Fruit fly (Drosophila melanogaster) whole organism, embryonic: Measurements from ENCODE around the gene alpha-PheRS.

Experiments
- Atf3 ChIP-seq: fragments of 200-800 bp; sonication (Bioruptor generic); optimal IDR thresholded peaks from 3 replicates; lab custom pipeline; 2016; ENCODE audit warnings: missing biosample characterization, missing genetic modification characterization
- BEAF-32 ChIP-seq: fragments of 200-800 bp; sonication (Bioruptor generic); optimal IDR thresholded peaks from 3 replicates; lab custom pipeline; 2017; ENCODE audit warnings: missing biosample characterization, missing genetic modification characterization, mild to moderate bottlenecking, moderate library complexity, missing genetic modification reagents
- BtbVII ChIP-seq: fragments of 200-800 bp; sonication (Bioruptor generic); optimal IDR thresholded peaks from 3 replicates; lab custom pipeline; 2017; ENCODE audit warnings: missing biosample characterization, mild to moderate bottlenecking, missing genetic modification characterization
- C15 ChIP-seq: fragments of 200-800 bp; sonication (Bioruptor generic); IDR thresholded peaks from 3 replicates; pipeline ENCODE4 v1.3.6; 2022; ENCODE audit warnings: missing biosample characterization, missing genetic modification characterization
- CG10147 ChIP-seq: fragments of 200-800 bp; sonication (Bioruptor generic); optimal IDR thresholded peaks from 2 replicates; lab custom pipeline; 2019; ENCODE audit warnings: missing biosample characterization, mild to moderate bottlenecking, missing genetic modification characterization, moderate library complexity
- CG10543 ChIP-seq: fragments of 200-800 bp; sonication (Bioruptor generic); optimal IDR thresholded peaks from 3 replicates; lab custom pipeline; 2017; ENCODE audit warnings: missing biosample characterization, mild to moderate bottlenecking, missing genetic modification characterization, moderate library complexity
- CG12104 ChIP-seq: fragments of 200-800 bp; sonication (Bioruptor generic); optimal IDR thresholded peaks from 3 replicates; lab custom pipeline; 2016; ENCODE audit warnings: missing biosample characterization, missing genetic modification characterization
- CG12236 ChIP-seq: fragments of 200-800 bp; sonication (Bioruptor generic); optimal IDR thresholded peaks from 2 replicates; lab custom pipeline; 2016; ENCODE audit warnings: missing biosample characterization, missing genetic modification characterization
- CG15269 ChIP-seq: fragments of 200-800 bp; sonication (Bioruptor generic); optimal IDR thresholded peaks from 2 replicates; lab custom pipeline; 2018; ENCODE audit warnings: missing biosample characterization, mild to moderate bottlenecking, missing genetic modification characterization, moderate library complexity
- CG15601 ChIP-seq: fragments of 200-800 bp; sonication (Bioruptor generic); optimal IDR thresholded peaks from 3 replicates; lab custom pipeline; 2019; ENCODE audit warnings: missing biosample characterization, mild to moderate bottlenecking, missing genetic modification characterization, moderate library complexity
- CG16779 ChIP-seq: fragments of 200-800 bp; sonication (Bioruptor generic); IDR thresholded peaks from 2 replicates; pipeline ENCODE4 v1.3.6; 2022; ENCODE audit warnings: missing biosample characterization, missing genetic modification characterization
- CG16813 ChIP-seq: fragments of 200-800 bp; sonication (Bioruptor generic); IDR thresholded peaks from 3 replicates; pipeline ENCODE4 v1.3.6; 2022; ENCODE audit warnings: missing biosample characterization, missing genetic modification characterization; ENCODE audit not compliant: partially characterized antibody
- CG1792 ChIP-seq: fragments of 200-800 bp; sonication (Bioruptor generic); optimal IDR thresholded peaks from 2 replicates; lab custom pipeline; 2016; ENCODE audit warnings: missing biosample characterization, missing genetic modification characterization
- CG18476 ChIP-seq: fragments of 200-800 bp; sonication (Bioruptor generic); optimal IDR thresholded peaks from 2 replicates; lab custom pipeline; 2016; ENCODE audit warnings: missing biosample characterization, mild to moderate bottlenecking, missing genetic modification characterization
- CG18619 ChIP-seq: fragments of 200-800 bp; sonication (Bioruptor generic); optimal IDR thresholded peaks from 3 replicates; lab custom pipeline; 2017; ENCODE audit warnings: missing biosample characterization, mild to moderate bottlenecking, missing genetic modification characterization
- CG2116 ChIP-seq: fragments of 200-800 bp; sonication (Bioruptor generic); optimal IDR thresholded peaks from 3 replicates; lab custom pipeline; 2018; ENCODE audit warnings: missing biosample characterization, mild to moderate bottlenecking, missing genetic modification characterization
- CG31441 ChIP-seq: fragments of 200-800 bp; sonication (Bioruptor generic); IDR thresholded peaks from 2 replicates; pipeline ENCODE4 v1.3.6; 2022; ENCODE audit warnings: missing biosample characterization, missing genetic modification characterization
- CG32772 ChIP-seq: fragments of 200-800 bp; sonication (Bioruptor generic); IDR thresholded peaks from 2 replicates; pipeline ENCODE4 v1.3.6; 2022; ENCODE audit warnings: missing biosample characterization, missing genetic modification characterization
- CG3281 ChIP-seq: fragments of 200-800 bp; sonication (Bioruptor generic); optimal IDR thresholded peaks from 3 replicates; lab custom pipeline; 2017; ENCODE audit warnings: missing biosample characterization, mild to moderate bottlenecking, missing genetic modification characterization
- CG5953 ChIP-seq: fragments of 200-800 bp; sonication (Bioruptor generic); IDR thresholded peaks from 2 replicates; pipeline ENCODE4 v1.3.6; 2022; ENCODE audit warnings: missing biosample characterization, missing genetic modification characterization
- CG6654 ChIP-seq: fragments of 200-800 bp; sonication (Bioruptor generic); optimal IDR thresholded peaks from 2 replicates; lab custom pipeline; 2017; ENCODE audit warnings: missing biosample characterization, mild to moderate bottlenecking, missing genetic modification characterization
- CG7745 ChIP-seq: fragments of 200-800 bp; sonication (Bioruptor generic); optimal IDR thresholded peaks from 2 replicates; lab custom pipeline; 2018; ENCODE audit warnings: missing biosample characterization, mild to moderate bottlenecking, missing genetic modification characterization, moderate library complexity
- CG8281 ChIP-seq: fragments of 200-800 bp; sonication (Bioruptor generic); optimal IDR thresholded peaks from 2 replicates; lab custom pipeline; 2018; ENCODE audit warnings: missing biosample characterization, mild to moderate bottlenecking, missing genetic modification characterization, moderate library complexity
- CG8944 ChIP-seq: fragments of 200-800 bp; sonication (Bioruptor generic); optimal IDR thresholded peaks from 3 replicates; lab custom pipeline; 2016; ENCODE audit warnings: missing biosample characterization, missing genetic modification characterization
- CG9727 ChIP-seq: fragments of 200-800 bp; sonication (Bioruptor generic); optimal IDR thresholded peaks from 3 replicates; lab custom pipeline; 2017; ENCODE audit warnings: missing biosample characterization, mild to moderate bottlenecking, missing genetic modification characterization
- Dref ChIP-seq: fragments of 200-800 bp; sonication (Bioruptor generic); IDR thresholded peaks from 2 replicates; pipeline ENCODE4 v1.3.6; 2022; ENCODE audit warnings: missing biosample characterization, missing genetic modification characterization
- Fer3 ChIP-seq: fragments of 200-800 bp; sonication (Bioruptor generic); optimal IDR thresholded peaks from 2 replicates; lab custom pipeline; 2018; ENCODE audit warnings: missing biosample characterization, mild to moderate bottlenecking, missing genetic modification characterization, moderate library complexity
- Gug ChIP-seq: fragments of 200-800 bp; sonication (Bioruptor generic); IDR thresholded peaks from 4 replicates; pipeline ENCODE4 v1.3.6; 2022; ENCODE audit warnings: missing biosample characterization, missing genetic modification characterization
- Hand ChIP-seq: fragments of 200-800 bp; sonication (Bioruptor generic); optimal IDR thresholded peaks from 2 replicates; lab custom pipeline; 2017; ENCODE audit warnings: mild to moderate bottlenecking, missing biosample characterization, missing genetic modification reagents, missing genetic modification characterization
- Lhr ChIP-seq: fragments of 200-800 bp; sonication (Bioruptor generic); optimal IDR thresholded peaks from 3 replicates; lab custom pipeline; 2017; ENCODE audit warnings: mild to moderate bottlenecking, missing biosample characterization, missing genetic modification reagents, missing genetic modification characterization
- Myb ChIP-seq: fragments of 200-800 bp; sonication (Bioruptor generic); optimal IDR thresholded peaks from 2 replicates; lab custom pipeline; 2016; ENCODE audit warnings: missing biosample characterization, missing genetic modification characterization
- Optix ChIP-seq: fragments of 200-800 bp; sonication (Bioruptor generic); IDR thresholded peaks from 3 replicates; pipeline ENCODE4 v1.3.6; 2022; ENCODE audit warnings: missing biosample characterization, missing genetic modification characterization
- Sox100B ChIP-seq: fragments of 200-800 bp; sonication (Bioruptor generic); optimal IDR thresholded peaks from 3 replicates; lab custom pipeline; 2018; ENCODE audit warnings: missing biosample characterization, mild to moderate bottlenecking, missing genetic modification characterization
- cg ChIP-seq: fragments of 200-800 bp; sonication (Bioruptor generic); optimal IDR thresholded peaks from 3 replicates; lab custom pipeline; 2019; ENCODE audit warnings: missing biosample characterization, mild to moderate bottlenecking, missing genetic modification characterization, moderate library complexity
- dmrt99B ChIP-seq: fragments of 200-800 bp; sonication (Bioruptor generic); optimal IDR thresholded peaks from 2 replicates; lab custom pipeline; 2018; ENCODE audit warnings: missing biosample characterization, mild to moderate bottlenecking, missing genetic modification characterization, moderate library complexity
- dysf ChIP-seq: fragments of 200-800 bp; sonication (Bioruptor generic); IDR thresholded peaks from 3 replicates; pipeline ENCODE4 v1.3.6; 2022; ENCODE audit warnings: missing biosample characterization, missing genetic modification characterization
- gfzf ChIP-seq: fragments of 200-800 bp; sonication (Bioruptor generic); optimal IDR thresholded peaks from 2 replicates; lab custom pipeline; 2016; ENCODE audit warnings: missing biosample characterization, mild to moderate bottlenecking, missing genetic modification characterization, moderate library complexity
- kay ChIP-seq: fragments of 200-800 bp; sonication (Bioruptor generic); optimal IDR thresholded peaks from 2 replicates; lab custom pipeline; 2016; ENCODE audit warnings: missing biosample characterization, missing genetic modification characterization
- klu ChIP-seq: fragments of 200-800 bp; sonication (Bioruptor generic); IDR thresholded peaks from 2 replicates; pipeline ENCODE4 v1.3.6; 2022; ENCODE audit warnings: missing biosample characterization, missing genetic modification characterization
- lola ChIP-seq, 3 experiments: fragments of >200 bp in 2 of 3; fragments of 200-800 bp in 1 of 3; sonication (Bioruptor generic) in 1 of 3; optimal IDR thresholded peaks; 2 replicates each; lab custom pipeline; 2017 to 2019; ENCODE audit warnings: missing biosample characterization in 3 of 3, missing genetic modification characterization in 3 of 3, mild to moderate bottlenecking in 1 of 3, moderate library complexity in 1 of 3
- mam ChIP-seq: fragments of 200-800 bp; sonication (Bioruptor generic); optimal IDR thresholded peaks from 3 replicates; lab custom pipeline; 2016; ENCODE audit warnings: missing biosample characterization, missing genetic modification characterization
- nerfin-2 ChIP-seq: fragments of 200-800 bp; sonication (Bioruptor generic); IDR thresholded peaks from 2 replicates; pipeline ENCODE4 v1.3.6; 2022; ENCODE audit warnings: missing biosample characterization, missing genetic modification characterization; ENCODE audit not compliant: partially characterized antibody
- pan ChIP-seq, 4 experiments: fragments of >200 bp in 3 of 4; fragments of 200-800 bp in 1 of 4; sonication (Bioruptor generic) in 1 of 4; optimal IDR thresholded peaks in 3 of 4; IDR thresholded peaks in 1 of 4; 2 replicates each; pipeline versions ENCODE4 v1.3.6 to Lab custom; 2017 to 2022; ENCODE audit warnings: missing biosample characterization in 2 of 4, missing genetic modification characterization in 2 of 4, mixed read lengths in 1 of 4
- pita ChIP-seq: fragments of 200-800 bp; sonication (Bioruptor generic); optimal IDR thresholded peaks from 2 replicates; lab custom pipeline; 2017; ENCODE audit warnings: missing biosample characterization, mild to moderate bottlenecking, missing genetic modification characterization
- rib ChIP-seq: fragments of 200-800 bp; sonication (Bioruptor generic); IDR thresholded peaks from 2 replicates; pipeline ENCODE4 v1.3.6; 2022; ENCODE audit warnings: missing biosample characterization, missing genetic modification characterization
- seq ChIP-seq: fragments of 200-800 bp; sonication (Bioruptor generic); IDR thresholded peaks from 2 replicates; pipeline ENCODE4 v1.3.6; 2022; ENCODE audit warnings: missing biosample characterization, missing genetic modification characterization
- sisA ChIP-seq: fragments of 200-800 bp; sonication (Bioruptor generic); IDR thresholded peaks from 2 replicates; pipeline ENCODE4 v1.3.6; 2022; ENCODE audit warnings: missing biosample characterization, missing genetic modification characterization
- zf30C ChIP-seq: fragments of 200-800 bp; sonication (Bioruptor generic); optimal IDR thresholded peaks from 3 replicates; lab custom pipeline; 2018; ENCODE audit warnings: missing biosample characterization, mild to moderate bottlenecking, missing genetic modification characterization

Gene alpha-PheRS

dm6 chrX:8101479-8102198 is 43.8 kb downstream of the alpha-PheRS start, which contains the start of gene CG2258 (continued):
- peak; percentile 77 for TF ChIP-seq CG15601 (tag; lab: Kevin White, UChicago)
- TF ChIP-seq C15 = peak; percentile 66; the same call in 1 of the 3 replicates
- TF ChIP-seq CG18476 = peak; percentile 70
- TF ChIP-seq Fer3 (tag; lab: Kevin White, UChicago) = peak; percentile 91
- TF ChIP-seq CG7745 (tag; lab: Kevin White, UChicago) = no peak
- TF ChIP-seq kay (GFP tag; lab: Kevin White, UChicago) = no peak
- TF ChIP-seq pan (optimal IDR thresholded peaks at IDR 0.05; lab: Kevin White, UChicago) = no peak
- peak in 1 of 2 experiments; percentile 91 for TF ChIP-seq pan (GFP tag; optimal IDR thresholded peaks at IDR 0.05 in 1 of 2, IDR thresholded peaks at IDR 0.05 in 1 of 2)
- TF ChIP-seq CG1792 (GFP tag; lab: Kevin White, UChicago) = peak; percentile 62
- TF ChIP-seq nerfin-2 (GFP tag; lab: Robert Waterston, UW) = no peak
- peak; percentile 45 for TF ChIP-seq Atf3 (GFP tag; lab: Kevin White, UChicago)
- peak; percentile 66 for TF ChIP-seq CG18619 (GFP tag; lab: Kevin White, UChicago)
- TF ChIP-seq CG16813 = no peak
- TF ChIP-seq lola (GFP tag; optimal IDR thresholded peaks at IDR 0.05; lab: Kevin White, UChicago) = peak in 1 of 3 experiments; percentile 58
- TF ChIP-seq CG10147 (GFP tag; lab: Kevin White, UChicago) = peak; percentile 75
- peak; percentile 55; the same call in 1 of the 2 replicates for TF ChIP-seq rib (GFP tag; lab: Robert Waterston, UW)
- TF ChIP-seq Dref (GFP tag; lab: Robert Waterston, UW) = peak; percentile 72
- peak; percentile 60 for TF ChIP-seq CG12104 (GFP tag; lab: Kevin White, UChicago)
- TF ChIP-seq CG10543 (GFP tag; lab: Kevin White, UChicago) = peak; percentile 81
- TF ChIP-seq sisA (GFP tag; lab: Robert Waterston, UW) = peak; percentile 89
- peak; percentile 93 for TF ChIP-seq dysf (GFP tag; lab: Robert Waterston, UW)
- peak; percentile 68 for TF ChIP-seq klu (GFP tag; lab: Robert Waterston, UW)
- peak; percentile 94 for TF ChIP-seq dmrt99B (tag; lab: Kevin White, UChicago)
- TF ChIP-seq CG32772 (GFP tag; lab: Robert Waterston, UW) = peak; percentile 89
- no peak for TF ChIP-seq zf30C (GFP tag; lab: Kevin White, UChicago)
- TF ChIP-seq CG9727 = peak; percentile 67
- peak; percentile 28 for TF ChIP-seq CG2116 (GFP tag; lab: Kevin White, UChicago)
- peak; percentile 69 for TF ChIP-seq seq (GFP tag; lab: Robert Waterston, UW)
- peak; percentile 76 for TF ChIP-seq Optix (GFP tag; lab: Robert Waterston, UW)
- peak; percentile 22 for TF ChIP-seq BEAF-32 (GFP tag; lab: Kevin White, UChicago)
- peak; percentile 59 for TF ChIP-seq cg
- TF ChIP-seq Hand (GFP tag; lab: Kevin White, UChicago) = peak; percentile 66
- TF ChIP-seq CG3281 (GFP tag; lab: Kevin White, UChicago) = peak; percentile 81
- peak; percentile 91 for TF ChIP-seq CG15269 (tag; lab: Kevin White, UChicago)
- TF ChIP-seq CG12236 (GFP tag; lab: Kevin White, UChicago) = peak; percentile 15
- peak; percentile 71 for TF ChIP-seq CG8944 (GFP tag; lab: Kevin White, UChicago)
- TF ChIP-seq CG8281 = peak; percentile 30
- peak; percentile 82; the same call in 1 of the 2 replicates for TF ChIP-seq CG5953 (GFP tag; lab: Robert Waterston, UW)
- TF ChIP-seq pita (GFP tag; lab: Kevin White, UChicago) = no peak
- peak; percentile 49; the same call in 1 of the 2 replicates for TF ChIP-seq CG16779 (GFP tag; lab: Robert Waterston, UW)
- TF ChIP-seq gfzf (GFP tag; lab: Kevin White, UChicago) = peak; percentile 8
- peak; percentile 83 for TF ChIP-seq BtbVII (GFP tag; lab: Kevin White, UChicago)
- peak; percentile 83 for TF ChIP-seq Sox100B (GFP tag; lab: Kevin White, UChicago)
- TF ChIP-seq Gug (GFP tag; lab: Robert Waterston, UW) = peak; percentile 85
- peak; percentile 89 for TF ChIP-seq CG31441 (GFP tag; lab: Robert Waterston, UW)
- peak; percentile 49 for TF ChIP-seq Lhr (GFP tag; lab: Kevin White, UChicago)
- peak; percentile 17 for TF ChIP-seq mam
- peak; percentile 30 for TF ChIP-seq Myb (GFP tag; lab: Kevin White, UChicago)
- TF ChIP-seq CG6654 (GFP tag; lab: Kevin White, UChicago) = peak; percentile 71
